Worm (Caenorhabditis elegans) whole organism, late embryonic: ENCODE measurements around the gene srsx-32.

Experiments used
- K02D7.2 ChIP-seq: sonication (generic microtip); optimal IDR thresholded peaks from 2 replicates; lab custom pipeline; 2017; ENCODE audit warnings: mild to moderate bottlenecking, missing genetic modification characterization, missing compliant biosample characterization
- ceh-18 ChIP-seq: sonication (generic microtip); optimal IDR thresholded peaks from 2 replicates; lab custom pipeline; 2016; ENCODE audit warnings: missing genetic modification characterization, missing compliant biosample characterization
- elt-2 ChIP-seq: sonication (generic microtip); optimal IDR thresholded peaks from 2 replicates; lab custom pipeline; 2016; ENCODE audit warnings: missing genetic modification reagents, missing genetic modification characterization, missing compliant biosample characterization
- madf-2 ChIP-seq: sonication (generic microtip); optimal IDR thresholded peaks from 2 replicates; lab custom pipeline; 2017; ENCODE audit warnings: missing genetic modification characterization, missing compliant biosample characterization
- nhr-11 ChIP-seq: fragments of 150-350 bp; optimal IDR thresholded peaks from 2 replicates; lab custom pipeline; 2014; ENCODE audit warnings: missing biosample characterization, missing genetic modification characterization
- rnt-1 ChIP-seq: sonication (generic microtip); optimal IDR thresholded peaks from 2 replicates; lab custom pipeline; 2016; ENCODE audit warnings: missing genetic modification characterization, missing compliant biosample characterization
- sdc-2 ChIP-seq: sonication (generic microtip); optimal IDR thresholded peaks from 2 replicates; lab custom pipeline; 2016; ENCODE audit warnings: missing genotype, missing genetic modification characterization, missing compliant biosample characterization
- sox-2 ChIP-seq: fragments of 200-800 bp; sonication (Bioruptor generic); IDR thresholded peaks from 2 replicates; pipeline ENCODE4 v1.3.6; 2022; ENCODE audit warnings: missing genetic modification reagents, missing genetic modification characterization, missing compliant biosample characterization
- tbx-7 ChIP-seq: sonication (generic microtip); optimal IDR thresholded peaks from 2 replicates; lab custom pipeline; 2016; ENCODE audit warnings: missing genotype, missing genetic modification characterization, missing compliant biosample characterization
- unc-3 ChIP-seq, 2 experiments: fragments of 200-800 bp in 1 of 2; sonication (Bioruptor generic) in 1 of 2; sonication (generic microtip) in 1 of 2; conservative IDR thresholded peaks in 1 of 2; optimal IDR thresholded peaks in 1 of 2; 2 replicates each; pipeline versions ENCODE4 v1.3.6 to Lab custom; 2016 to 2022; ENCODE audit warnings: missing compliant biosample characterization in 2 of 2, missing genetic modification characterization in 2 of 2, missing genetic modification reagents in 1 of 2

Gene srsx-32

ce11 chrV:7065226-7065625 lies 48.1 kb downstream of the srsx-32 start, which contains the start of gene Y57E12AR.1:
TSS of gene Y57E12AR.1 (minus strand) at chrV:7065326.
- TF ChIP-seq tbx-7 (tag; lab: Kevin White, UChicago) (no peak), ceh-18 (tag; lab: Kevin White, UChicago) (no peak), sdc-2 (tag; lab: Kevin White, UChicago) (no peak), elt-2 (tag; lab: Kevin White, UChicago) (no peak), nhr-11 (tag; lab: Kevin White, UChicago) (no peak), unc-3 (GFP tag; conservative IDR thresholded peaks at IDR 0.05; lab: Robert Waterston, UW) (no peak), unc-3 (tag; optimal IDR thresholded peaks at IDR 0.05; lab: Kevin White, UChicago) (no peak), rnt-1 (no peak), madf-2 (tag; lab: Kevin White, UChicago) (no peak), sox-2 (no peak), K02D7.2 (tag; lab: Kevin White, UChicago) (no peak)
